Worm (Caenorhabditis elegans): Measurements from ENCODE around the gene hut-1.

DNA sequence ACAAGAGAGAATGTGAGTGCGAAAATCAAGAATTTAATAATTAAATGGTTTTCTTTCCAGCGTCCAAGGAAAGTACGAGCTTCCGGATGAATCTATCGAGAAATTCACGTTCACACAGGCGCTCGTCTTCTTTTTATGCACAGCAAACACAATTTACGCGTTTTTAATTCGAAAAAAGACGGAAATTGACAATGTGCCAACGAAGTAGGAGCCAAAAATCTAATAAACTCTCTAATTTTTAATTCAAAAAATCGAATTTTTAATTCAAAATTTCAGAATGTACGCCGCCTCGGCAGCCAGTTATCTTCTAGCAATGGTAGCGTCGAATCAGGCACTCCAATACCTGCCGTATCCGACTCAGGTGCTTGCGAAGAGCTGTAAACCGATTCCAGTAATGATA lies 322 bp downstream of the hut-1 start:
- TF ChIP-seq nhr-11 (tag; optimal IDR thresholded peaks at IDR 0.05) (no peak), snpc-4 (tag; optimal IDR thresholded peaks at IDR 0.05) (no peak), ceh-82 (tag; optimal IDR thresholded peaks at IDR 0.05) (no peak)

Measured in whole organism, L2 larva.